Fruit fly (Drosophila melanogaster) Kc167 (cell line): ENCODE data around the gene Socs16D.

Experiments
- Myc ChIP-seq: fragments of >200 bp; optimal IDR thresholded peaks from 2 replicates; lab custom pipeline; 2017; ENCODE audit warnings: missing external identifiers
- Sin3A ChIP-seq: fragments of >200 bp; optimal IDR thresholded peaks from 2 replicates; lab custom pipeline; 2018; ENCODE audit warnings: missing external identifiers
- h ChIP-seq: fragments of >200 bp; optimal IDR thresholded peaks from 3 replicates; lab custom pipeline; 2018; ENCODE audit warnings: missing external identifiers
- insv ChIP-seq: fragments of >200 bp; optimal IDR thresholded peaks from 3 replicates; lab custom pipeline; 2018; ENCODE audit warnings: missing external identifiers
- psq ChIP-seq: fragments of >200 bp; optimal IDR thresholded peaks from 2 replicates; lab custom pipeline; 2017; ENCODE audit warnings: missing external identifiers
- ttk ChIP-seq: sonication (Bioruptor generic); optimal IDR thresholded peaks from 2 replicates; lab custom pipeline; 2017; ENCODE audit warnings: missing external identifiers

- no peak for TF ChIP-seq insv
- TF ChIP-seq psq (lab: Kevin White, UChicago): no peak
- TF ChIP-seq h (lab: Kevin White, UChicago): no peak
- no peak for TF ChIP-seq Myc (lab: Kevin White, UChicago)
- no peak for TF ChIP-seq ttk (lab: Kevin White, UChicago)
- TF ChIP-seq Sin3A (lab: Kevin White, UChicago): no peak
These were observed 46.0 kb upstream of the Socs16D start for dm6 chrX:17873329-17873728.
